Worm (Caenorhabditis elegans): ENCODE results near the gene plk-1.

plk-1 gene

ce11 chrIII:8069206-8069605 lies 31.9 kb upstream of the plk-1 start:
- no peak for TF ChIP-seq ztf-1 (GFP tag; conservative IDR thresholded peaks at IDR 0.05)
- TF ChIP-seq nhr-77 (tag; optimal IDR thresholded peaks at IDR 0.05): no peak
- TF ChIP-seq nhr-129 (tag; optimal IDR thresholded peaks at IDR 0.05): peak; percentile 6
- no peak for TF ChIP-seq sma-3 (GFP tag; optimal IDR thresholded peaks at IDR 0.05)
- no peak for TF ChIP-seq egl-27 (tag; optimal IDR thresholded peaks at IDR 0.05)
- TF ChIP-seq snpc-4 (tag; optimal IDR thresholded peaks at IDR 0.05): peak; percentile 38

ce11 chrIII:8077180-8077579 lies 24.0 kb upstream of the plk-1 start:
- TF ChIP-seq snpc-4 (tag; optimal IDR thresholded peaks at IDR 0.05) (no peak), skn-1 (tag; optimal IDR thresholded peaks at IDR 0.05) (no peak), ztf-11 (tag; optimal IDR thresholded peaks at IDR 0.05) (no peak), nhr-237 (tag; optimal IDR thresholded peaks at IDR 0.05) (no peak), ZK546.5 (tag; optimal IDR thresholded peaks at IDR 0.05) (no peak), nhr-6 (tag; optimal IDR thresholded peaks at IDR 0.05) (no peak), F13H6.1 (tag; optimal IDR thresholded peaks at IDR 0.05) (no peak), ztf-1 (GFP tag; conservative IDR thresholded peaks at IDR 0.05) (no peak), Y55F3AM.14 (GFP tag; optimal IDR thresholded peaks at IDR 0.05) (no peak), R02D3.7 (tag; optimal IDR thresholded peaks at IDR 0.05) (no peak), elt-3 (tag; optimal IDR thresholded peaks at IDR 0.05) (no peak), peb-1 (tag; optimal IDR thresholded peaks at IDR 0.05) (no peak), blmp-1 (tag; optimal IDR thresholded peaks at IDR 0.05; ENCODE audit: insufficient read depth) (no peak), sem-4 (tag; optimal IDR thresholded peaks at IDR 0.05) (no peak), ceh-16 (tag; optimal IDR thresholded peaks at IDR 0.05) (no peak), C34F6.9 (tag; optimal IDR thresholded peaks at IDR 0.05) (no peak)

- TF ChIP-seq mdl-1 (tag; optimal IDR thresholded peaks at IDR 0.05) (no peak), ztf-11 (tag; optimal IDR thresholded peaks at IDR 0.05) (no peak), nhr-25 (tag; optimal IDR thresholded peaks at IDR 0.05) (no peak), nhr-237 (tag; optimal IDR thresholded peaks at IDR 0.05) (no peak), dmd-4 (tag; optimal IDR thresholded peaks at IDR 0.05) (no peak), lin-13 (GFP tag; optimal IDR thresholded peaks at IDR 0.05) (no peak), ama-1 (optimal IDR thresholded peaks at IDR 0.05) (no peak)
Observed at ce11 chrIII:8080165-8080738, 20.9 kb upstream of the plk-1 start, which contains the start of the genes dcr-1 and apc-2. Gene dcr-1, minus strand, starts transcription at chrIII:8080281. Gene apc-2, plus strand, starts transcription at chrIII:8080629.

- TF ChIP-seq unc-55 (GFP tag; optimal IDR thresholded peaks at IDR 0.05) (peak; percentile 87), ztf-11 (tag; optimal IDR thresholded peaks at IDR 0.05) (no peak), ceh-16 (tag; optimal IDR thresholded peaks at IDR 0.05) (no peak), nhr-129 (tag; optimal IDR thresholded peaks at IDR 0.05) (peak; percentile 63), nhr-11 (tag; optimal IDR thresholded peaks at IDR 0.05) (no peak), dmd-4 (tag; optimal IDR thresholded peaks at IDR 0.05) (no peak), sma-9 (GFP tag; optimal IDR thresholded peaks at IDR 0.05) (peak; percentile 45), sma-9 (tag; optimal IDR thresholded peaks at IDR 0.05) (no peak), lin-11 (tag; optimal IDR thresholded peaks at IDR 0.05) (no peak), zag-1 (tag; optimal IDR thresholded peaks at IDR 0.05) (peak; percentile 11), fos-1 (tag; optimal IDR thresholded peaks at IDR 0.05) (peak; percentile 27), nhr-10 (tag; optimal IDR thresholded peaks at IDR 0.05) (no peak), lsy-2 (tag; optimal IDR thresholded peaks at IDR 0.05) (peak; percentile 96 to 99), nhr-21 (tag; optimal IDR thresholded peaks at IDR 0.05) (peak; percentile 13), crh-2 (tag; optimal IDR thresholded peaks at IDR 0.05) (peak; percentile 35), snpc-4 (tag; optimal IDR thresholded peaks at IDR 0.05) (peak; percentile 16), gmeb-1 (tag; optimal IDR thresholded peaks at IDR 0.05) (peak; percentile 74), C34F6.9 (tag; optimal IDR thresholded peaks at IDR 0.05) (peak; percentile 84), sma-3 (GFP tag; optimal IDR thresholded peaks at IDR 0.05) (peak; percentile 37), nhr-25 (tag; optimal IDR thresholded peaks at IDR 0.05) (peak; percentile 46)
Observed at ce11 chrIII:8085355-8085754, 15.8 kb upstream of the plk-1 start, which contains the start of the genes K06H7.7 and grp-1. Gene K06H7.7, minus strand, starts transcription at chrIII:8085475. Gene grp-1, plus strand, starts transcription at chrIII:8085705.

All from whole organism, L2 larva.